Worm (Caenorhabditis elegans) whole organism, late embryonic: ENCODE measurements around the gene sru-24.

Experiments used
- T23F11.4 ChIP-seq: fragments of 200-800 bp; sonication (Bioruptor generic); optimal IDR thresholded peaks from 2 replicates; lab custom pipeline; 2018; ENCODE audit warnings: mild to moderate bottlenecking, missing genetic modification characterization, missing compliant biosample characterization
- Y22D7AL.16 ChIP-seq: sonication (generic microtip); optimal IDR thresholded peaks from 2 replicates; lab custom pipeline; 2016; ENCODE audit warnings: missing genetic modification characterization, missing compliant biosample characterization
- ceh-18 ChIP-seq: sonication (generic microtip); optimal IDR thresholded peaks from 2 replicates; lab custom pipeline; 2016; ENCODE audit warnings: missing genetic modification characterization, missing compliant biosample characterization
- ceh-22 ChIP-seq: sonication (generic microtip); optimal IDR thresholded peaks from 2 replicates; lab custom pipeline; 2017; ENCODE audit warnings: missing biosample characterization, missing genetic modification characterization
- ceh-24 ChIP-seq: sonication (generic microtip); optimal IDR thresholded peaks from 2 replicates; lab custom pipeline; 2016; ENCODE audit warnings: mild to moderate bottlenecking, missing genetic modification characterization, missing compliant biosample characterization
- ceh-31 ChIP-seq: sonication (generic microtip); optimal IDR thresholded peaks from 2 replicates; lab custom pipeline; 2016; ENCODE audit warnings: missing genetic modification characterization, missing compliant biosample characterization
- ceh-34 ChIP-seq: sonication (generic microtip); optimal IDR thresholded peaks from 2 replicates; lab custom pipeline; 2016; ENCODE audit warnings: mild to moderate bottlenecking, missing genetic modification characterization, missing compliant biosample characterization
- ceh-48 ChIP-seq: sonication (generic microtip); optimal IDR thresholded peaks from 2 replicates; lab custom pipeline; 2016; ENCODE audit warnings: missing genetic modification characterization, inconsistent platforms, missing compliant biosample characterization
- che-1 ChIP-seq: sonication (generic microtip); optimal IDR thresholded peaks from 2 replicates; lab custom pipeline; 2016; ENCODE audit warnings: mild to moderate bottlenecking, missing genetic modification characterization, missing compliant biosample characterization
- dve-1 ChIP-seq: sonication (generic microtip); optimal IDR thresholded peaks from 2 replicates; lab custom pipeline; 2017; ENCODE audit warnings: antibody characterized with exemption, mild to moderate bottlenecking, missing genetic modification characterization, missing compliant biosample characterization
- elt-2 ChIP-seq: sonication (generic microtip); optimal IDR thresholded peaks from 2 replicates; lab custom pipeline; 2016; ENCODE audit warnings: missing genetic modification reagents, missing genetic modification characterization, missing compliant biosample characterization
- elt-4 ChIP-seq: sonication (generic microtip); optimal IDR thresholded peaks from 2 replicates; lab custom pipeline; 2016; ENCODE audit warnings: missing genetic modification characterization, missing compliant biosample characterization
- eyg-1 ChIP-seq: sonication (generic microtip); optimal IDR thresholded peaks from 2 replicates; lab custom pipeline; 2016; ENCODE audit warnings: missing genotype, missing genetic modification characterization, missing compliant biosample characterization
- fkh-10 ChIP-seq: fragments of 150-350 bp; optimal IDR thresholded peaks from 2 replicates; lab custom pipeline; 2014; ENCODE audit warnings: missing biosample characterization, missing genetic modification reagents, missing genetic modification characterization
- fkh-6 ChIP-seq: sonication (generic microtip); optimal IDR thresholded peaks from 2 replicates; lab custom pipeline; 2016; ENCODE audit warnings: missing genetic modification characterization, missing compliant biosample characterization
- hlh-13 ChIP-seq: fragments of 200-800 bp; sonication (Bioruptor generic); optimal IDR thresholded peaks from 2 replicates; lab custom pipeline; 2018; ENCODE audit warnings: mild to moderate bottlenecking, missing genetic modification characterization, missing compliant biosample characterization
- hlh-30 ChIP-seq: sonication (generic microtip); optimal IDR thresholded peaks from 2 replicates; lab custom pipeline; 2017; ENCODE audit warnings: antibody characterized with exemption, missing genetic modification characterization, missing compliant biosample characterization; ENCODE audit not compliant: insufficient read depth
- hlh-6 ChIP-seq: sonication (generic microtip); optimal IDR thresholded peaks from 2 replicates; lab custom pipeline; 2016; ENCODE audit warnings: missing genotype, missing genetic modification characterization, missing compliant biosample characterization
- lin-11 ChIP-seq: fragments of 200-800 bp; sonication (Bioruptor generic); optimal IDR thresholded peaks from 2 replicates; lab custom pipeline; 2018; ENCODE audit warnings: mild to moderate bottlenecking, missing genetic modification characterization, missing compliant biosample characterization
- nfya-1 ChIP-seq: sonication (generic microtip); optimal IDR thresholded peaks from 2 replicates; lab custom pipeline; 2017; ENCODE audit warnings: missing genetic modification characterization, mild to moderate bottlenecking, missing compliant biosample characterization, antibody characterized with exemption, moderate library complexity
- nhr-11 ChIP-seq: fragments of 150-350 bp; optimal IDR thresholded peaks from 2 replicates; lab custom pipeline; 2014; ENCODE audit warnings: missing biosample characterization, missing genetic modification characterization
- nhr-232 ChIP-seq: sonication (generic microtip); optimal IDR thresholded peaks from 2 replicates; lab custom pipeline; 2016; ENCODE audit warnings: missing genetic modification characterization, missing compliant biosample characterization
- pat-9 ChIP-seq: fragments of 200-800 bp; sonication (Bioruptor generic); optimal IDR thresholded peaks from 2 replicates; lab custom pipeline; 2018; ENCODE audit warnings: mild to moderate bottlenecking, missing genetic modification characterization, moderate library complexity, missing compliant biosample characterization
- pax-1 ChIP-seq: fragments of 150-350 bp; optimal IDR thresholded peaks from 2 replicates; lab custom pipeline; 2014; ENCODE audit warnings: missing biosample characterization, missing genetic modification characterization
- pha-2 ChIP-seq: sonication (generic microtip); optimal IDR thresholded peaks from 2 replicates; lab custom pipeline; 2017; ENCODE audit warnings: mild to moderate bottlenecking, missing genetic modification characterization, missing compliant biosample characterization
- pha-4 ChIP-seq: fragments of 150-350 bp; optimal IDR thresholded peaks from 2 replicates; lab custom pipeline; 2018; ENCODE audit warnings: missing biosample characterization, missing genetic modification reagents, missing genetic modification characterization
- pqm-1 ChIP-seq: sonication (generic microtip); optimal IDR thresholded peaks from 2 replicates; lab custom pipeline; 2016; ENCODE audit warnings: missing genetic modification characterization, missing compliant biosample characterization
- sdc-2 ChIP-seq: sonication (generic microtip); optimal IDR thresholded peaks from 2 replicates; lab custom pipeline; 2016; ENCODE audit warnings: missing genotype, missing genetic modification characterization, missing compliant biosample characterization
- sox-2 ChIP-seq: fragments of 200-800 bp; sonication (Bioruptor generic); IDR thresholded peaks from 2 replicates; pipeline ENCODE4 v1.3.6; 2022; ENCODE audit warnings: missing genetic modification reagents, missing genetic modification characterization, missing compliant biosample characterization
- unc-55 ChIP-seq: sonication (generic microtip); optimal IDR thresholded peaks from 2 replicates; lab custom pipeline; 2017; ENCODE audit warnings: missing biosample characterization, missing genetic modification reagents, missing genetic modification characterization
- zip-5 ChIP-seq: sonication (generic microtip); optimal IDR thresholded peaks from 2 replicates; lab custom pipeline; 2016; ENCODE audit warnings: missing genetic modification characterization, missing compliant biosample characterization
- ztf-16 ChIP-seq: sonication (generic microtip); optimal IDR thresholded peaks from 2 replicates; lab custom pipeline; 2017; ENCODE audit warnings: missing genetic modification characterization, missing compliant biosample characterization

sru-24 gene

DNA sequence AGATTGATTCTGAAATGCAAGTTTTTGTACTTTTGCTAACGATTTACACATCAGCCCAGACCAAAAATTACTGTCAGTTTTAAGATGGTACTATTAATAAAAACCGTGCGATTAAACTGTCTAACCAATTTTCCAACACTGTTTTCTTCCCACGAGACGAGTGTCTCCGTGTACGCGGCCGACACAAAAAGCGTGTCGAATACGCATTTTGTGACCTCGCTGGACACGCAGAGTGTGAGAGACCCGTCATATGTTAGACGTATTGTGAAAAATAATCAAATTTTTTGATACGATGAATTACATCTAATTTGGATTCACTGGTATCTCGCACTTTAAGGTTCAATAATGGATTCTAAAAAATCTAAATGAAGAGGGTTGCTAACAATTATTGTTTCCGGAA is 35.6 kb downstream of the sru-24 start:
- TF ChIP-seq hlh-30 (tag; lab: Kevin White, UChicago) (peak; percentile 28), fkh-6 (tag; lab: Kevin White, UChicago) (no peak)

DNA sequence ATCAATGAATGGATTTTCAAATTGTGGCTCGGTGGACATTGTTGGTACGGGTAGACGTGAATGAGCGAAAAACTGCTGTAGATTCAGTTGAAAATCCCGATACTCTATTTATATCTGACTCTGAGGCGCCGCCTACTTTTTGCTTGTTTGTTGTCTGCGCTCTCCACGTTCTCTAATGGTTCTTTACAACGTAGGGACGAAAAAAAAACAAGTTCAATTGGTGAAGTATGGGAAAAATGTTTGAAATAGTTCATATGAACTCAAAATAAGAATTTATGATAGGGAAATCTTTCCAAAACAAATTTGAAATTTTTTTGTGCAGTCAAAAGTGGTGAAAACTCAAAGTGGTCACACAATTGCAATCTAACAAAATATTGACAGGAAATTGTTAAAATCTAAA is 36.4 kb downstream of the sru-24 start, which contains the start of gene F48G7.10:
F48G7.10 (minus strand) TSS at position 101 of the 400 bp plus-strand sequence.
- TF ChIP-seq fkh-10, result no peak
- TF ChIP-seq pqm-1 (tag; lab: Kevin White, UChicago), result no peak
- TF ChIP-seq ceh-31, result no peak
- TF ChIP-seq fkh-6 (tag; lab: Kevin White, UChicago), result no peak

DNA sequence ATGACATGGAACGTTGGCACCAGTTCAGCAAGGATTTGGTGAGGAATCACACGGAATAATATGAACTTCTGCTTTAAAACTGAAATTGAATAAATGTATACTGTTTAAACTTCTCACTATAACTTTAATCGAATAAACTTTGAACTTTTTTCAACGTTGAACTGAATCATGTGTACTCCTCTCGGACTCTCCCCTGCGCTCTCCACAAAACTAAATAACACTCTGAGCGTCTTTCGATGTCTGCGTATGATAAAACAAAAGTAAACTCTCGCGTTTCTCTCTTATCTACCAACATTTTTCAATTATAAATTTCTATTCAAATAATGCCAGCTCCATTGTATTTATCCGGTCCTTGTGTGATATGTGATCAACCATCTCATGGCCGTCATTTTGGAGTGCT is 39.4 kb downstream of the sru-24 start:
- no peak for TF ChIP-seq nhr-232 (tag; lab: Kevin White, UChicago)
- no peak for TF ChIP-seq Y22D7AL.16 (tag; lab: Kevin White, UChicago)
- TF ChIP-seq, all 69 proteins: peak for 0

DNA sequence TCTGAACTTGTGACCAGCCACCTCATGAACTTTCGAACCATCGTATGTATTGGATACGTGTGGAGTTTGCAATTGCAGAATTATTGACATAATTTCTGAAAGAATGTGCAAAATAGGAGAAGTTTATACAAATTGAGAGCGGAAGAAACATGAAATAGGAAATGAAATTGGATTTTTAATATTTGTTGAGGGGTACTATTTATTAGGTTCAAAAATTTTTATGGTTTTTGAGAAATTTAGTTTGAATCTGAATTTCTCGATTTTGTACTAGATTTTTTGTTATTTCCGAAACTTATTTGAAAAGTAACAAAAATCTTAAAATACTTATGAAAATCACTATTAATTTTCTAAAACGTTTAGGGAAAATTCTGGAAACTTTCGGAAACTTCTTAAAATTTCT is 42.7 kb downstream of the sru-24 start, which contains the start of gene F48G7.9:
F48G7.9 (minus strand) TSS at position 101 of the 400 bp plus-strand sequence.
- TF ChIP-seq pat-9 (tag; lab: Kevin White, UChicago) (no peak), sdc-2 (tag; lab: Kevin White, UChicago) (no peak), pha-4 (no peak), che-1 (tag; lab: Kevin White, UChicago) (no peak), pax-1 (no peak), lin-11 (no peak), pha-2 (tag; lab: Kevin White, UChicago) (no peak), ztf-16 (tag; lab: Kevin White, UChicago) (no peak), sox-2 (GFP tag; lab: Robert Waterston, UW) (no peak), hlh-13 (GFP tag; lab: Kevin White, UChicago) (no peak), eyg-1 (no peak)

DNA sequence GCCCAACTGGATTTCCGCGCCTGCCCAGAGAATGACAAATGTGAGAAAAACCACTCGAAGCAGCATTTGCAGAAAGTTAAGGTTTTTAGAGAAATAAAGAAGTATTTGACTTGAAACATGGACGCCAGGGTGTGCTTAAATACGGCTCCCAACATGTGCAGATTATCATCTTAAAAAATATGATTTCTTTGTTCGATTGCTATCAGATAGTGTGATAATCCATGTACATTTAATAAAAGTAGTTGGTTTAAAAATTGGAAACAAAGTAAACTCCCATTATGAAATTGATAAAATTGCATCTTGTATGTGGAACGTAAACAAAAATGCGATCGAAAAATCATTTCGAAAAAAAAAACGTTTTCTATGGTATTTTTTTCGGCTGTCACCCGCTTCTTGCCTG is 43.7 kb downstream of the sru-24 start, which contains the start of gene F48G7.8:
F48G7.8 (minus strand) TSS at position 101 of the 400 bp plus-strand sequence.
- no peak for TF ChIP-seq lin-11
- no peak for TF ChIP-seq dve-1
- no peak for TF ChIP-seq elt-4 (tag; lab: Kevin White, UChicago)
- TF ChIP-seq ceh-48 (tag; lab: Kevin White, UChicago), result no peak
- TF ChIP-seq pha-2 (tag; lab: Kevin White, UChicago), result no peak
- no peak for TF ChIP-seq ceh-22 (tag; lab: Kevin White, UChicago)
- TF ChIP-seq pat-9 (tag; lab: Kevin White, UChicago), result no peak
- no peak for TF ChIP-seq unc-55 (GFP tag; lab: Kevin White, UChicago)
- TF ChIP-seq hlh-30 (tag; lab: Kevin White, UChicago), result no peak
- no peak for TF ChIP-seq ceh-18 (tag; lab: Kevin White, UChicago)
- TF ChIP-seq che-1 (tag; lab: Kevin White, UChicago), result no peak
- TF ChIP-seq pha-4, result no peak
- TF ChIP-seq T23F11.4 (GFP tag; lab: Kevin White, UChicago), result no peak
- no peak for TF ChIP-seq ceh-34 (tag; lab: Kevin White, UChicago)
- TF ChIP-seq eyg-1, result no peak
- no peak for TF ChIP-seq nhr-11
- TF ChIP-seq zip-5 (tag; lab: Kevin White, UChicago), result no peak
- TF ChIP-seq elt-2 (tag; lab: Kevin White, UChicago), result no peak
- no peak for TF ChIP-seq nfya-1 (tag; lab: Kevin White, UChicago)

DNA sequence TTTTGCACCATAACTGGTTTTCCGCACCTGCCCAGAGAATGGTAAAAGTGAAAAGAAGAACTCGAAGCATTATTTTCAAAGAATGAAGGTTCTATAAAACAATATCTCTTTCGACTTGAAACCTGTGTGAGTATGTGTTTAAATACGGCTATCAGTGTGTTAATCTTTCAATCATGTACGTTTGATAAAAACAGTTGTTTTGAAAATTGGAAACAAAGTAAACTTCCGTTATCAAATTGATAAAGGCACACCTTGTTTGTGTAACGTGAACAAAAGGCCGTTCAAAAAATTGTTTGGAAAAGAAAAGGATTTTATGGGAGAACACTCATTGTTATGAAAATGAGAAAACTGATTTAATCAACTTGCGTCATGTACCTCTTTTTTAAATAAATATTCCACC is 44.9 kb downstream of the sru-24 start, which contains the start of gene F48G7.7:
F48G7.7 (minus strand) TSS at position 101 of the 400 bp plus-strand sequence.
- TF ChIP-seq ceh-22 (tag; lab: Kevin White, UChicago) (no peak), unc-55 (GFP tag; lab: Kevin White, UChicago) (no peak), nhr-232 (tag; lab: Kevin White, UChicago) (no peak), pha-4 (no peak), ceh-24 (tag; lab: Kevin White, UChicago) (no peak), hlh-6 (no peak)
